Fruit fly (Drosophila melanogaster): ENCODE measurements around the gene Prx6a.

DNA sequence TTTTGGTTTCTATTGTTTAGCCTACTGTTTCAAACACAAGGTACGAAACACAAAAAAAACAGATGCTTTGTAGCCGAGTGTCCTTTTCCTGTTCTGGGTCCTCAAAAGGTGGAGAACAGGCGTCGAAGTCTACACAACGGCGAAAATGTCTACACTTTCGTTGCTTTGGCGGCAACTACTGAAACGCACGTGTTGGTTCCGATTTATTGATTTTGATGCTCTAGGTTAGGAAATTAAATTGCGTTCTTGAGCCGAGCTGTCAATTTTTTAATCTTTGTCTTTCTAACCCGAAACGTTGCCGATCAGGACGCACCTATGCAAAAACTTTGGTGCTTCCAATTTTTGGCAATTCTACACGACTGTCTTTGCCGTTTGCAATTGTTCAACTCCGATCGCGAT lies 4.3 kb downstream of the Prx6a start:
- no peak for TF ChIP-seq bab1 (GFP tag; optimal IDR thresholded peaks at IDR 0.05)
- TF ChIP-seq Hr96 (GFP tag; optimal IDR thresholded peaks at IDR 0.05) = no peak
- no peak for TF ChIP-seq CG14711 (tag; optimal IDR thresholded peaks at IDR 0.05)
